Worm (Caenorhabditis elegans) whole organism, L1 larva: Measurements from ENCODE around the gene ippk-1.

Experiments
- C04F5.9 ChIP-seq: sonication (generic microtip); optimal IDR thresholded peaks from 2 replicates; lab custom pipeline; 2016; ENCODE audit warnings: missing genetic modification characterization, missing compliant biosample characterization
- aly-2 ChIP-seq: fragments of 150-350 bp; optimal IDR thresholded peaks from 2 replicates; lab custom pipeline; 2014; ENCODE audit warnings: missing biosample characterization, missing genetic modification characterization
- blmp-1 ChIP-seq: fragments of 150-350 bp; optimal IDR thresholded peaks from 2 replicates; lab custom pipeline; 2014; ENCODE audit warnings: missing biosample characterization, missing genetic modification characterization
- ceh-88 ChIP-seq: fragments of 200-800 bp; sonication (Bioruptor generic); IDR thresholded peaks from 2 replicates; pipeline ENCODE4 v1.3.6; 2022; ENCODE audit warnings: missing genetic modification characterization, missing compliant biosample characterization
- ces-1 ChIP-seq: fragments of 150-350 bp; optimal IDR thresholded peaks from 2 replicates; lab custom pipeline; 2014; ENCODE audit warnings: missing biosample characterization, missing genetic modification reagents, missing genetic modification characterization
- dpl-1 ChIP-seq, 3 experiments: fragments of 150-350 bp in 2 of 3; sonication (generic microtip) in 1 of 3; optimal IDR thresholded peaks; 2 replicates each; lab custom pipeline; 2014 to 2017; ENCODE audit warnings: missing biosample characterization in 3 of 3, missing genetic modification characterization in 3 of 3, missing genetic modification reagents in 3 of 3
- efl-1 ChIP-seq, 4 experiments: fragments of 150-350 bp; optimal IDR thresholded peaks in 3 of 4; peaks in 1 of 4; 1 replicate in 1 of 4; 2 replicates in 3 of 4; lab custom pipeline; 2014; ENCODE audit warnings: missing biosample characterization in 2 of 4, missing genetic modification characterization in 2 of 4, missing genetic modification reagents in 2 of 4
- elt-2 ChIP-seq: sonication (generic microtip); optimal IDR thresholded peaks from 2 replicates; lab custom pipeline; 2016; ENCODE audit warnings: missing genetic modification characterization, mild to moderate bottlenecking, inconsistent platforms, missing compliant biosample characterization, missing genetic modification reagents
- elt-3 ChIP-seq, 6 experiments: fragments of 150-350 bp in 1 of 6; sonication (generic microtip); optimal IDR thresholded peaks; 2 replicates each; lab custom pipeline; 2017 to 2018; ENCODE audit warnings: missing biosample characterization in 6 of 6, missing genetic modification characterization in 6 of 6, inconsistent platforms in 1 of 6
- fkh-8 ChIP-seq: sonication (generic microtip); optimal IDR thresholded peaks from 2 replicates; lab custom pipeline; 2016; ENCODE audit warnings: mild to moderate bottlenecking, missing genetic modification characterization, missing compliant biosample characterization
- grh-1 ChIP-seq: fragments of 200-800 bp; sonication (Bioruptor generic); IDR thresholded peaks from 2 replicates; pipeline ENCODE4 v1.3.6; 2022; ENCODE audit warnings: missing genetic modification reagents, missing genetic modification characterization, missing compliant biosample characterization
- hlh-4 ChIP-seq: sonication (generic microtip); optimal IDR thresholded peaks from 2 replicates; lab custom pipeline; 2016; ENCODE audit warnings: mild to moderate bottlenecking, missing genetic modification characterization, missing compliant biosample characterization
- jun-1 ChIP-seq: fragments of 150-350 bp; optimal IDR thresholded peaks from 2 replicates; lab custom pipeline; 2014; ENCODE audit warnings: missing biosample characterization, missing genetic modification reagents, missing genetic modification characterization
- lin-14 ChIP-seq: fragments of 200-800 bp; sonication (Bioruptor generic); optimal IDR thresholded peaks from 2 replicates; lab custom pipeline; 2018; ENCODE audit warnings: mild to moderate bottlenecking, missing genetic modification characterization, moderate library complexity, missing compliant biosample characterization
- lin-35 ChIP-seq, 2 experiments: fragments of 150-350 bp; optimal IDR thresholded peaks; 2 replicates each; lab custom pipeline; 2014; ENCODE audit warnings: missing biosample characterization in 2 of 2, missing genetic modification characterization in 2 of 2, missing genetic modification reagents in 2 of 2
- mdl-1 ChIP-seq, 2 experiments: fragments of 150-350 bp; optimal IDR thresholded peaks; 2 replicates each; lab custom pipeline; 2014 to 2017; ENCODE audit warnings: missing biosample characterization in 2 of 2, missing genetic modification characterization in 2 of 2, inconsistent platforms in 1 of 2
- mep-1 ChIP-seq: fragments of 150-350 bp; optimal IDR thresholded peaks from 2 replicates; lab custom pipeline; 2014; ENCODE audit warnings: missing biosample characterization, missing genetic modification characterization
- nhr-19 ChIP-seq: fragments of 200-800 bp; sonication (Bioruptor generic); conservative IDR thresholded peaks from 2 replicates; pipeline ENCODE4 v1.3.6; 2022; ENCODE audit warnings: missing genetic modification characterization, missing compliant biosample characterization
- nhr-20 ChIP-seq: sonication (generic microtip); optimal IDR thresholded peaks from 2 replicates; lab custom pipeline; 2016; ENCODE audit warnings: mild to moderate bottlenecking, missing genetic modification characterization, missing compliant biosample characterization
- nhr-237 ChIP-seq: fragments of 150-350 bp; optimal IDR thresholded peaks from 2 replicates; lab custom pipeline; 2014; ENCODE audit warnings: missing biosample characterization, missing genetic modification characterization
- nhr-47 ChIP-seq: sonication (generic microtip); optimal IDR thresholded peaks from 2 replicates; lab custom pipeline; 2016; ENCODE audit warnings: mild to moderate bottlenecking, missing genetic modification characterization, moderate library complexity, missing compliant biosample characterization
- nhr-71 ChIP-seq: sonication (generic microtip); optimal IDR thresholded peaks from 2 replicates; lab custom pipeline; 2016; ENCODE audit warnings: mild to moderate bottlenecking, missing genetic modification characterization, moderate library complexity, missing compliant biosample characterization
- nhr-85 ChIP-seq: sonication (generic microtip); peaks from one replicate; lab custom pipeline; 2016; ENCODE audit warnings: missing genetic modification characterization, inconsistent platforms, missing compliant biosample characterization
- nhr-90 ChIP-seq: sonication (generic microtip); optimal IDR thresholded peaks from 2 replicates; lab custom pipeline; 2016; ENCODE audit warnings: mild to moderate bottlenecking, missing genetic modification characterization, missing compliant biosample characterization; ENCODE audit not compliant: poor library complexity
- pag-3 ChIP-seq: sonication (generic microtip); optimal IDR thresholded peaks from 2 replicates; lab custom pipeline; 2017; ENCODE audit warnings: missing genetic modification characterization, mild to moderate bottlenecking, missing compliant biosample characterization, antibody characterized with exemption, borderline replicate concordance; ENCODE audit not compliant: insufficient read depth
- pax-3 ChIP-seq: fragments of 200-800 bp; sonication (Bioruptor generic); optimal IDR thresholded peaks from 2 replicates; lab custom pipeline; 2018; ENCODE audit warnings: mild to moderate bottlenecking, missing genetic modification characterization, moderate library complexity, missing compliant biosample characterization
- rnt-1 ChIP-seq: sonication (generic microtip); optimal IDR thresholded peaks from 2 replicates; lab custom pipeline; 2016; ENCODE audit warnings: mild to moderate bottlenecking, missing genetic modification characterization, moderate library complexity, missing compliant biosample characterization
- snpc-4 ChIP-seq: fragments of 150-350 bp; optimal IDR thresholded peaks from 2 replicates; lab custom pipeline; 2014; ENCODE audit warnings: missing biosample characterization, missing genetic modification characterization
- snu-23 ChIP-seq: sonication (generic microtip); optimal IDR thresholded peaks from 2 replicates; lab custom pipeline; 2016; ENCODE audit warnings: missing genetic modification characterization, missing compliant biosample characterization
- sox-4 ChIP-seq: sonication (generic microtip); optimal IDR thresholded peaks from 2 replicates; lab custom pipeline; 2016; ENCODE audit warnings: missing genetic modification characterization, missing compliant biosample characterization
- sptf-1 ChIP-seq: fragments of 150-350 bp; optimal IDR thresholded peaks from 2 replicates; lab custom pipeline; 2014; ENCODE audit warnings: missing biosample characterization, missing genetic modification characterization
- tbx-2 ChIP-seq: sonication (generic microtip); optimal IDR thresholded peaks from 2 replicates; lab custom pipeline; 2016; ENCODE audit warnings: missing genetic modification characterization, missing compliant biosample characterization
- tlp-1 ChIP-seq: fragments of 150-350 bp; optimal IDR thresholded peaks from 2 replicates; lab custom pipeline; 2014; ENCODE audit warnings: missing biosample characterization, missing genetic modification characterization
- unc-130 ChIP-seq: fragments of 150-350 bp; optimal IDR thresholded peaks from 2 replicates; lab custom pipeline; 2017; ENCODE audit warnings: missing biosample characterization, missing genetic modification characterization, inconsistent platforms
- vab-15 ChIP-seq: sonication (generic microtip); optimal IDR thresholded peaks from 2 replicates; lab custom pipeline; 2017; ENCODE audit warnings: missing genotype, mild to moderate bottlenecking, missing genetic modification characterization, missing compliant biosample characterization
- zag-1 ChIP-seq: fragments of 150-350 bp; optimal IDR thresholded peaks from 2 replicates; lab custom pipeline; 2014; ENCODE audit warnings: missing biosample characterization, missing genetic modification characterization
- zip-4 ChIP-seq: fragments of 200-800 bp; sonication (Bioruptor generic); optimal IDR thresholded peaks from 2 replicates; lab custom pipeline; 2018; ENCODE audit warnings: mild to moderate bottlenecking, missing genetic modification characterization, moderate library complexity, missing compliant biosample characterization
- ztf-11 ChIP-seq, 2 experiments: sonication (generic microtip); optimal IDR thresholded peaks; 2 replicates each; lab custom pipeline; 2016 to 2017; ENCODE audit warnings: missing genetic modification characterization in 2 of 2, missing biosample characterization in 1 of 2, missing compliant biosample characterization in 1 of 2
- ztf-4 ChIP-seq: fragments of 150-350 bp; optimal IDR thresholded peaks from 2 replicates; lab custom pipeline; 2014; ENCODE audit warnings: missing biosample characterization, missing genetic modification characterization

Gene ippk-1

DNA sequence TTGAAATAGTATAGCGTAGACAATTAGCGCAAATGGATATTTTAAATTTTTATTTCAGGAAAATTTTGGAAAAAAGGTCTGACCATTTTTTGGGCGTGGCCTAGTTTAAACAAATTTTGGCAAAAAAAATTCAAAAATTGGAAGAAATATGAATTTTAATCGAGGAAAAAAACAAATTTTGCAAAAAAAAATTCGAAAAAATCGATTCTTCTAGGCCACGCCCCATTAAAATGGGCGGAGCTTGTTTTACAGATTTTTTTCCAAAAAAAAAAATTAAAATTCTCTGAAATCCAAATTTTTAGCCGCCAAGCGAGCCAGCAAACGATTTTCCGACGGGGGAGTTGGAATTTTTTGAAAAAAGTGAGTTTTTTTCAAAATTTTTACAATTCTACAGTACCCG, 6.6 kb downstream of the ippk-1 start, which contains the start of gene nadk-2:
nadk-2 (plus strand) TSS at position 301 of the 400 bp plus-strand sequence.
- no peak for TF ChIP-seq pag-3 (tag; lab: Kevin White, UChicago)
- no peak for TF ChIP-seq ztf-4
- no peak for TF ChIP-seq tlp-1 (tag; lab: Kevin White, UChicago)
- TF ChIP-seq sptf-1 (tag; lab: Kevin White, UChicago): no peak
- TF ChIP-seq C04F5.9 (tag; lab: Kevin White, UChicago): no peak
- no peak for TF ChIP-seq snu-23 (GFP tag; lab: Kevin White, UChicago)
- no peak for TF ChIP-seq vab-15 (tag; lab: Kevin White, UChicago)
- no peak for TF ChIP-seq nhr-85 (tag; lab: Kevin White, UChicago)
- TF ChIP-seq nhr-71 (tag; lab: Kevin White, UChicago): no peak
- TF ChIP-seq fkh-8 (tag; lab: Kevin White, UChicago): no peak
- TF ChIP-seq zip-4: no peak
- no peak for TF ChIP-seq aly-2
- no peak for TF ChIP-seq snpc-4 (tag; lab: Kevin White, UChicago)
- TF ChIP-seq, all 84 proteins: peak for 0

DNA sequence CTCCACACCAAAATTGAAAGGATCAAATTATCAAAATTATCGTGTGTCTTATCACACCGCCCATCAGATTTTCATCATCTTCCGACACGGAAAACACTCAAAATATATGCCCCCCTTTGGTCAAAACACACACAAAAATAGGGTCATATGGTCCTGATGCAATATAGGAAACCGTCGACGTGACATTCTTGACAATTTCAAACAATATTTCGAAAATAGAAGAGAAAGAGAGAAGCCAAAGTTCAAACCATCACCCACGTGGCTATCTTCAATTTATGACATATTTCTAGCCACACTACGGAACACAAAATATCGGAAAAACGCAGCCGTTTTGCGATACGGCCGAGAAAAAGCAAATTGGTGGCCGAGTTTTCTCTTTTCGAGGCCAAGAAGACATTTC, 7.9 kb downstream of the ippk-1 start:
- peak in 1 of 2 experiments; percentile 28 for TF ChIP-seq mdl-1 (tag; optimal IDR thresholded peaks at IDR 0.05; lab: Kevin White, UChicago)
- TF ChIP-seq elt-2 (tag; lab: Kevin White, UChicago): no peak
- TF ChIP-seq ces-1 (GFP tag; lab: Kevin White, UChicago): no peak
- TF ChIP-seq jun-1 (tag; lab: Kevin White, UChicago): no peak
- TF ChIP-seq lin-14 (GFP tag; lab: Kevin White, UChicago): peak; percentile 22
- no peak for TF ChIP-seq ceh-88 (GFP tag; lab: Robert Waterston, UW)
- peak in 1 of 3 experiments; percentile 28 for TF ChIP-seq dpl-1 (GFP tag; optimal IDR thresholded peaks at IDR 0.05; lab: Kevin White, UChicago)
- no peak for TF ChIP-seq ztf-4
- TF ChIP-seq lin-35 (GFP tag; optimal IDR thresholded peaks at IDR 0.05; lab: Kevin White, UChicago): peak in 1 of 2 experiments; percentile 72
- TF ChIP-seq elt-3 (tag; optimal IDR thresholded peaks at IDR 0.05; lab: Kevin White, UChicago): peak in 2 of 6 experiments; percentile 12 to 64
- peak; percentile 52 for TF ChIP-seq nhr-90 (tag; lab: Kevin White, UChicago)
- no peak for TF ChIP-seq grh-1 (GFP tag; lab: Robert Waterston, UW)
- TF ChIP-seq hlh-4 (tag; lab: Kevin White, UChicago): no peak
- peak; percentile 24; the same call in 1 of the 2 replicates for TF ChIP-seq nhr-19
- peak; percentile 54 for TF ChIP-seq tbx-2 (tag; lab: Kevin White, UChicago)
- no peak for TF ChIP-seq pax-3 (tag; lab: Kevin White, UChicago)
- peak in 1 of 2 experiments; percentile 6 for TF ChIP-seq efl-1 (optimal IDR thresholded peaks at IDR 0.05; lab: Kevin White, UChicago)
- peak; percentile 9 to 88 for TF ChIP-seq efl-1 (GFP tag; optimal IDR thresholded peaks at IDR 0.05 in 1 of 2; lab: Kevin White, UChicago)
- TF ChIP-seq snu-23 (GFP tag; lab: Kevin White, UChicago): peak; percentile 59
- no peak for TF ChIP-seq zag-1 (tag; lab: Kevin White, UChicago)
- TF ChIP-seq nhr-85 (tag; lab: Kevin White, UChicago): peak; percentile 66
- TF ChIP-seq rnt-1: no peak
- TF ChIP-seq unc-130: peak; percentile 10
- peak; percentile 9 for TF ChIP-seq nhr-47 (tag; lab: Kevin White, UChicago)
- TF ChIP-seq mep-1: peak; percentile 14
- peak; percentile 79 for TF ChIP-seq nhr-71 (tag; lab: Kevin White, UChicago)
- no peak for TF ChIP-seq sox-4 (tag; lab: Kevin White, UChicago)
- no peak for TF ChIP-seq ztf-11 (tag; optimal IDR thresholded peaks at IDR 0.05; lab: Kevin White, UChicago)
- no peak for TF ChIP-seq nhr-237 (tag; lab: Kevin White, UChicago)
- peak; percentile 60 for TF ChIP-seq nhr-20 (tag; lab: Kevin White, UChicago)
- TF ChIP-seq blmp-1 (tag; lab: Kevin White, UChicago): peak; percentile 60
